Fruit fly (Drosophila melanogaster) whole organism, prepupa: Measurements from ENCODE around the gene Acbp2.

ENCODE experiments used
- CG3919 ChIP-seq: fragments of 200-800 bp; sonication (Bioruptor generic); optimal IDR thresholded peaks from 3 replicates; lab custom pipeline; 2016; ENCODE audit warnings: missing biosample characterization, missing genetic modification characterization
- CG6792 ChIP-seq: fragments of 200-800 bp; sonication (Bioruptor generic); optimal IDR thresholded peaks from 3 replicates; lab custom pipeline; 2016; ENCODE audit warnings: missing biosample characterization, missing genetic modification characterization
- CG6854 ChIP-seq: fragments of 200-800 bp; sonication (Bioruptor generic); optimal IDR thresholded peaks from 2 replicates; lab custom pipeline; 2017; ENCODE audit warnings: missing biosample characterization, mild to moderate bottlenecking, missing genetic modification characterization
- Gug ChIP-seq: fragments of 200-800 bp; sonication (Bioruptor generic); IDR thresholded peaks from 2 replicates; pipeline ENCODE4 v1.3.6; 2022; ENCODE audit warnings: missing biosample characterization, missing genetic modification characterization
- Hr39 ChIP-seq: fragments of 200-800 bp; sonication (Bioruptor generic); optimal IDR thresholded peaks from 2 replicates; lab custom pipeline; 2016; ENCODE audit warnings: missing biosample characterization, missing genetic modification characterization
- cyc ChIP-seq: fragments of 200-800 bp; sonication (Bioruptor generic); optimal IDR thresholded peaks from 3 replicates; lab custom pipeline; 2016; ENCODE audit warnings: missing biosample characterization, missing genetic modification characterization
- fd85E ChIP-seq: fragments of 200-800 bp; sonication (Bioruptor generic); optimal IDR thresholded peaks from 3 replicates; lab custom pipeline; 2016; ENCODE audit warnings: missing biosample characterization, missing genetic modification characterization

dm6 chr3L:7122136-7122535 is 9.5 kb upstream of the Acbp2 start:
- TF ChIP-seq CG6792 (no peak), fd85E (GFP tag; lab: Kevin White, UChicago) (no peak), cyc (GFP tag; lab: Kevin White, UChicago) (no peak), Hr39 (GFP tag; lab: Kevin White, UChicago) (no peak), Gug (GFP tag; lab: Robert Waterston, UW) (no peak), CG6854 (GFP tag; lab: Kevin White, UChicago) (no peak), CG3919 (no peak)
